Worm (Caenorhabditis elegans): ENCODE data around the gene C54D10.10.

The C54D10.10 gene

DNA sequence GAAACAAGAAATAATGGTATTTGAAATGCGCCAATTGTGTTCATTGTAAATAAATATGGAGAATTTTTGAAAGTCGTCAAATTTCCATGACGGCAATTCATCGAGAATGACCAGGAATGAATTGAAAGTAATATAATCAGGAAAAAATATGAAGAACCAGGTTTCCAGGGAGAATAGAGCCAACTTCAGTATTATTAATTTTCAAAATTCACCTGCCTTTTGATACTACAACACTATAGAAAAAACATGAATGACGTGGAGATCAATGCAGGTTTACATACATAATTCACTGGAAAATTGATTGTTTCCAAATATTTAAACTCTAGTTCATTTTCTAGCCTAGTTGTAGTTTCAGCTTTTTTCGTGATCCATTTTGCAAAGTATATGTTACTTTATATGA, 16.1 kb downstream of the C54D10.10 start, which contains the start of gene srh-25:
Gene srh-25, minus strand, starts transcription at position 101 of the 400 bp plus-strand sequence.
- TF ChIP-seq R02D3.7 (tag; optimal IDR thresholded peaks at IDR 0.05) (no peak), elt-1 (tag; optimal IDR thresholded peaks at IDR 0.05) (no peak), aly-2 (tag; optimal IDR thresholded peaks at IDR 0.05) (no peak), mbf-1 (tag; optimal IDR thresholded peaks at IDR 0.05) (no peak), C34F6.9 (tag; optimal IDR thresholded peaks at IDR 0.05) (no peak)

DNA sequence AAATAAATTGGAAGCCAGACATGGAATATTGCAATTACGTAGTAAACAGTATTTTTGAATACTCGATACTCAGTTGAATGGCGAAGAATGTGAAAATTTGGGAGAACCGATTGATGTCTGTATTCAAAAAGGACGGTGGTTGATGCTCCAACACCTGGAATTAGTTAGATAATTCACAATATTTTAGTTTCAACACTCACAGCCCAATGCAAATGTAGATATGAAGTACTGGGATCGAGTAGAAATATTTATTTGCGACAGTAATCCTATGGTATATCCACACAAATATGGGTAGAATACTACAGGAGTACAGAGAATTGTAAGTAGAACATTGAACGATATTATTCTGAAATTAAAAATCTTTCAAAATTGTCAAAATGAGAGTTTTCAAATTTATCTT, 16.7 kb downstream of the C54D10.10 start:
- no peak for TF ChIP-seq peb-1 (tag; optimal IDR thresholded peaks at IDR 0.05)
- no peak for TF ChIP-seq blmp-1 (tag; optimal IDR thresholded peaks at IDR 0.05; ENCODE audit: insufficient read depth)

DNA sequence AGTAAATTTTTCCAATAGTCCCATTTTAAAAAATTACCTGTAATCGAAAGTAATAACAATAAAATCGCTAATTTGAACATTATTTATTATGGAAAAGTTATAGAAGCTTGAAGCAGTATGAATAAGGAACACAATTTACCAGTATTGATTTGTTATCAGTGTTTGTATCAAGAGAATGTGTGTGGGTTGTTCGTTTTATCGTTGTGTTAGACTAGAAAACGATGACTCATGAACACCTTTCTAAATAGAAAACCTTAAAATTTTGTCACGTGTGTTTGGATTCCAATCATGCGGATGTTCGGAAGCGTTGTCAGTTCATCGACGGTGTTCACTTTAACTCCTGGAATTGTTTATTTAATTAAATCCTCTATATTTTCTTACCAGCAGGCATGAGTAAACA, 17.7 kb downstream of the C54D10.10 start, which contains the start of gene C54D10.13:
Gene C54D10.13, minus strand, starts transcription at position 179 of the 400 bp plus-strand sequence.
- no peak for TF ChIP-seq nhr-10 (tag; optimal IDR thresholded peaks at IDR 0.05)
- TF ChIP-seq crh-2 (tag; optimal IDR thresholded peaks at IDR 0.05), result no peak
- no peak for TF ChIP-seq Y55F3AM.14 (GFP tag; optimal IDR thresholded peaks at IDR 0.05)
- no peak for TF ChIP-seq aly-2 (tag; optimal IDR thresholded peaks at IDR 0.05)
- peak; percentile 67 for TF ChIP-seq fos-1 (tag; optimal IDR thresholded peaks at IDR 0.05)

DNA sequence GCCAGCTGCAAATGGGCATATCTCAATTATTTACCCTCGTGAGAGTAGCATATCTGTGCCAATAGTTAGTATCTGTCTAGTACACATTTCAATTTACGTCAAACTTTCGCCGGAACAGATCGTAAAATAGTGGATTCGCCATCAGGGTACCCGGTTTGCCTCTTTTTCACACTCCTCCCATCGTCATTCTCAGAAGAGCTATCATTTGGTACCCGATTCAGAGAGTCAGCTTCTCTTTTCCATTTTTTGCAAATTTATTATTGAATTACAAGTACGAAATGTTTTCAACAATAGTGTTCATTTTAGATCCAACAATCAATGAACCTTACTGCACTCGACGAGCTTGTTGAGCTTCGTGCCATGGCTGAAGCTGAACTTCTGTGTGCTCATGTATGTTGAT, 20.8 kb downstream of the C54D10.10 start, which contains the start of gene C54D10.5:
Gene C54D10.5, plus strand, starts transcription at position 301 of the 400 bp plus-strand sequence.
- TF ChIP-seq peb-1 (tag; optimal IDR thresholded peaks at IDR 0.05), result no peak
- TF ChIP-seq R02D3.7 (tag; optimal IDR thresholded peaks at IDR 0.05), result no peak
- TF ChIP-seq nhr-237 (tag; optimal IDR thresholded peaks at IDR 0.05), result no peak
- no peak for TF ChIP-seq nhr-12 (tag; optimal IDR thresholded peaks at IDR 0.05)
- no peak for TF ChIP-seq crh-2 (tag; optimal IDR thresholded peaks at IDR 0.05)
- no peak for TF ChIP-seq ztf-1 (GFP tag; conservative IDR thresholded peaks at IDR 0.05)
- no peak for TF ChIP-seq nhr-6 (tag; optimal IDR thresholded peaks at IDR 0.05)
- no peak for TF ChIP-seq ztf-11 (tag; optimal IDR thresholded peaks at IDR 0.05)
- TF ChIP-seq mab-5 (tag; optimal IDR thresholded peaks at IDR 0.05), result no peak
- TF ChIP-seq fos-1 (tag; optimal IDR thresholded peaks at IDR 0.05), result no peak
- no peak for TF ChIP-seq sma-3 (GFP tag; optimal IDR thresholded peaks at IDR 0.05)

DNA sequence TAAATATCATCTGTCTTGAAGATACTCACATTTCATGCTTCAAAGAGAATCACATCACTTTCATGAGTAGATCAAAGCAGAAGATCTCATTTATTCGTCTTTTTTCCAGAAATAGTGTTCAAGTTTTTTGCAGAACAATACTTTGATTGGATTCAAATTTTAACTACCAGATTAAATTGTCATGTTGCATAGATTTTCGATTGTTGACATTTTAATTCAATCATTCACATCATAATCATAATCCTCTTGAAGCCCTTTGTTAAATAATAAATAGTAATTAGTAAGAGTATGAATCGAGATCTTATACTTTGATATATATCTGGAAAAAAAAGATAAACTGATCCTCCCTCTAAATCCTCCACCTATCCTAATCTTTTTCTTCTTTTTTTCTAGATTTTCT, 22.0 kb downstream of the C54D10.10 start:
- TF ChIP-seq zag-1 (tag; optimal IDR thresholded peaks at IDR 0.05), result no peak
- no peak for TF ChIP-seq dmd-4 (tag; optimal IDR thresholded peaks at IDR 0.05)
- no peak for TF ChIP-seq nhr-129 (tag; optimal IDR thresholded peaks at IDR 0.05)
- no peak for TF ChIP-seq ceh-82 (tag; optimal IDR thresholded peaks at IDR 0.05)
- TF ChIP-seq nhr-77 (tag; optimal IDR thresholded peaks at IDR 0.05), result no peak
- no peak for TF ChIP-seq aly-2 (tag; optimal IDR thresholded peaks at IDR 0.05)
- TF ChIP-seq nhr-12 (tag; optimal IDR thresholded peaks at IDR 0.05), result no peak
- no peak for TF ChIP-seq peb-1 (tag; optimal IDR thresholded peaks at IDR 0.05)
- TF ChIP-seq elt-1 (tag; optimal IDR thresholded peaks at IDR 0.05), result no peak
- TF ChIP-seq ztf-1 (GFP tag; conservative IDR thresholded peaks at IDR 0.05), result no peak
- no peak for TF ChIP-seq lin-11 (tag; optimal IDR thresholded peaks at IDR 0.05)
- no peak for TF ChIP-seq nhr-11 (tag; optimal IDR thresholded peaks at IDR 0.05)
- TF ChIP-seq ama-1 (optimal IDR thresholded peaks at IDR 0.05), result no peak

DNA sequence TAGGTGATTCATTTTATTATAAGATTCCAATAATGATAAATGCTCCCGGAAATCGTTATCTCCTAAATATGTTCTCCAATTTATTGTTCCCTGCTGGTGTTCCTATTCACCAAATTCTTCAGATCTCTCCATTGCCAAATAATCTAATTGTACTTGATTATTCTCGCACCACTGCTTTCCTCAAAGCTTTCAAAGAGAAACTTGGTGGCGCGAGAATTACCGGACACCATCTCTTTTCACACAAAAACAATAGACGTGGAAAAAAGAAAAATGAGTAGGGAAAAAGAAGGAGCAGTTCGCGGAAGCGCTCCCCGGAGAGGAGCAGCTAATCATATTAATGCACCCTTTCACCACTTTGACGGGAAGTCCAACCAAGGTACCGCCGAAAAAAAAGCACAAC, 28.4 kb downstream of the C54D10.10 start:
- no peak for TF ChIP-seq unc-62 (GFP tag; optimal IDR thresholded peaks at IDR 0.05)
- TF ChIP-seq peb-1 (tag; optimal IDR thresholded peaks at IDR 0.05), result no peak
- no peak for TF ChIP-seq egl-27 (tag; optimal IDR thresholded peaks at IDR 0.05)
- TF ChIP-seq sem-4 (tag; optimal IDR thresholded peaks at IDR 0.05), result no peak
- TF ChIP-seq sma-9 (GFP tag; optimal IDR thresholded peaks at IDR 0.05), result no peak
- TF ChIP-seq sma-9 (tag; optimal IDR thresholded peaks at IDR 0.05), result no peak
- TF ChIP-seq ztf-11 (tag; optimal IDR thresholded peaks at IDR 0.05), result no peak
- no peak for TF ChIP-seq ama-1 (optimal IDR thresholded peaks at IDR 0.05)
- no peak for TF ChIP-seq nhr-6 (tag; optimal IDR thresholded peaks at IDR 0.05)
- no peak for TF ChIP-seq unc-39 (tag; optimal IDR thresholded peaks at IDR 0.05)
- TF ChIP-seq elt-1 (tag; optimal IDR thresholded peaks at IDR 0.05), result no peak

DNA sequence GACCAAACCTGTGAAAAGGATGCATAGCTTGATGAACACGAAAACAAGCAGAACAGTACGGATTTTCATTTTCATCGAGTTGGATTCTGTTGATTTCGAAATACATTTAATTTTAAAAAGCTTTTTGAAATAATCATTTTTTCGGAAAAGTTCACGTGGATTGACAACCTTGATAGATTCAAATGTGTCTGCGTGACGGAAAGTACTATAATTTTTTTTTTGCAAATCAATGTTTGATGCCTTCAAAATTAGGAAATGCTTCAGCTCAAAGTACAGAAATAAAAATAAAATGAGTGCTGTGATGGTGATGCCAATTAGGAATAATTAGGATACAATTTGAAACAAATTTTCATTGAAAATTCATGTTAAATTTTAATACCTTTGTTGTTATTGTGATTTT, 29.0 kb downstream of the C54D10.10 start, which contains the start of gene C54D10.4:
Gene C54D10.4, minus strand, starts transcription at position 101 of the 400 bp plus-strand sequence.
- no peak for TF ChIP-seq ama-1 (optimal IDR thresholded peaks at IDR 0.05)
- no peak for TF ChIP-seq nhr-129 (tag; optimal IDR thresholded peaks at IDR 0.05)
- no peak for TF ChIP-seq ztf-1 (GFP tag; conservative IDR thresholded peaks at IDR 0.05)
- no peak for TF ChIP-seq mdl-1 (tag; optimal IDR thresholded peaks at IDR 0.05)
- TF ChIP-seq ZK546.5 (tag; optimal IDR thresholded peaks at IDR 0.05), result no peak
- TF ChIP-seq nhr-237 (tag; optimal IDR thresholded peaks at IDR 0.05), result no peak
- TF ChIP-seq Y55F3AM.14 (GFP tag; optimal IDR thresholded peaks at IDR 0.05), result no peak
- no peak for TF ChIP-seq nhr-25 (tag; optimal IDR thresholded peaks at IDR 0.05)
- TF ChIP-seq crh-2 (tag; optimal IDR thresholded peaks at IDR 0.05), result no peak
- TF ChIP-seq fos-1 (tag; optimal IDR thresholded peaks at IDR 0.05), result no peak
- no peak for TF ChIP-seq alr-1 (tag; optimal IDR thresholded peaks at IDR 0.05)
- no peak for TF ChIP-seq sma-3 (GFP tag; optimal IDR thresholded peaks at IDR 0.05)
- TF ChIP-seq gmeb-1 (tag; optimal IDR thresholded peaks at IDR 0.05), result no peak
- no peak for TF ChIP-seq nhr-10 (tag; optimal IDR thresholded peaks at IDR 0.05)
